Worm (Caenorhabditis elegans) whole organism, L4 larva: Measurements from ENCODE around the gene cgr-1.

ENCODE experiments used
- dpl-1 ChIP-seq: fragments of 150-350 bp; optimal IDR thresholded peaks from 2 replicates; lab custom pipeline; 2014; ENCODE audit warnings: missing biosample characterization, missing genetic modification reagents, missing genetic modification characterization
- unc-130 ChIP-seq: sonication (generic microtip); optimal IDR thresholded peaks from 2 replicates; lab custom pipeline; 2016; ENCODE audit warnings: missing genetic modification reagents, missing genetic modification characterization, missing compliant biosample characterization

DNA sequence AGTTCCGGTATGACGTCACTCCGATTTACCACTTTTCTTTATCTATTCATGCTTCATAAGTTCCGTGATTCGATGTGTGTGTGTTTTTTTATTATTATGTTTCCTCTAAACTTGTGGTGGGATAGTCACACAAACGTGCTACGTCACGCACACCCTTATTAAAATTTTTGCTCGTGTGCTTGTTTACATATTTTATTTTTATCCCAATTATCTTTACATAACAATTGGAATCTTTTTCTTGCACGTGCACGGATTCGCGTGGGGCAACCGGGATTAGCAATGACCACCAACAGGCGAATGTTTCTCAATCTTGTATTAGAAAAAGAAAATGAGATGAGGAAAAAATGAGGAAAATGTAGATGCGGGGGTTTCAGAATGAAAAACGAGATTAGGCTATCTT, 9.7 kb downstream of the cgr-1 start:
- no peak for TF ChIP-seq unc-130
- TF ChIP-seq dpl-1: no peak
